Fruit fly (Drosophila melanogaster): ENCODE results near the gene knrl.

Gene knrl

DNA sequence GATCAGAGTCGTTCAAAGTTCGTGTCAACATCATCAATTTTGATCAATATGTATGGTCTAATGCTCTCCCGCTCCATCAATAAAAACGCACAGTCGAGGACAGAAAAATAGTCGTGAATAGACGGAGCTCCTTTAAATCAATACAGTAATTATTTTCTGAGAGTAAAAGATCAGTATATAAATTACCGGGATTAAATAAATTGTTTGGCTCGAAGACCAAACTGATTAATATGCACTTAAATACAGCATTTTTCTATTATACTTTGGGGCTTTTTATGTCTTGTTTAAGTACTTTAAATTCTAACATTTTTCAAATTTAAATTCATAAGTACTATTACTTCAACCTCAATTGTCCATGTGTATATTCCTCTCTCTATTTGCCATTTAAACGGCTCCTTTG is 14.0 kb upstream of the knrl start (continued):
- TF ChIP-seq CG7745 (tag; optimal IDR thresholded peaks at IDR 0.05) = no peak
- no peak for TF ChIP-seq CG1024 (GFP tag; IDR thresholded peaks at IDR 0.05)
- no peak for TF ChIP-seq CG14050 (GFP tag; IDR thresholded peaks at IDR 0.05)
- no peak for TF ChIP-seq Sry-δ (GFP tag; optimal IDR thresholded peaks at IDR 0.05)
- no peak for TF ChIP-seq CG3407 (GFP tag; optimal IDR thresholded peaks at IDR 0.05)
- no peak for TF ChIP-seq Neu2 (GFP tag; optimal IDR thresholded peaks at IDR 0.05; ENCODE audit: borderline replicate concordance)
- TF ChIP-seq CG2116 (GFP tag; optimal IDR thresholded peaks at IDR 0.05) = peak; percentile 19
- TF ChIP-seq ssp (GFP tag; IDR thresholded peaks at IDR 0.05) = no peak
- peak; percentile 44 for TF ChIP-seq CG30403 (GFP tag; optimal IDR thresholded peaks at IDR 0.05)
- TF ChIP-seq NFAT (GFP tag; IDR thresholded peaks at IDR 0.05) = no peak
- TF ChIP-seq CG1529 (GFP tag; optimal IDR thresholded peaks at IDR 0.05) = peak; percentile 38
- TF ChIP-seq Lim3 (GFP tag; IDR thresholded peaks at IDR 0.05) = no peak
- no peak for TF ChIP-seq CG8478 (optimal IDR thresholded peaks at IDR 0.05)
- TF ChIP-seq crol (GFP tag; IDR thresholded peaks at IDR 0.05) = no peak
- peak; percentile 25 for TF ChIP-seq Blimp-1 (GFP tag; optimal IDR thresholded peaks at IDR 0.05)
- TF ChIP-seq Dip3 (GFP tag; optimal IDR thresholded peaks at IDR 0.05) = no peak
- no peak for TF ChIP-seq BEAF-32 (GFP tag; optimal IDR thresholded peaks at IDR 0.05)
- peak; percentile 62 for TF ChIP-seq bcd (GFP tag; optimal IDR thresholded peaks at IDR 0.05)
- no peak for TF ChIP-seq TFAM (GFP tag; optimal IDR thresholded peaks at IDR 0.05)
- TF ChIP-seq Max (GFP tag; optimal IDR thresholded peaks at IDR 0.05) = peak; percentile 9
- TF ChIP-seq wor (GFP tag; IDR thresholded peaks at IDR 0.05) = no peak
- no peak for TF ChIP-seq CG6272 (GFP tag; IDR thresholded peaks at IDR 0.05)
- no peak for TF ChIP-seq stwl (tag; optimal IDR thresholded peaks at IDR 0.05)
- TF ChIP-seq pros (GFP tag; optimal IDR thresholded peaks at IDR 0.05) = no peak
- no peak for TF ChIP-seq CG11085 (GFP tag; IDR thresholded peaks at IDR 0.05)
- TF ChIP-seq vnd (GFP tag; IDR thresholded peaks at IDR 0.05; ENCODE audit: partially characterized antibody) = no peak
- TF ChIP-seq Hr78 (GFP tag; optimal IDR thresholded peaks at IDR 0.05) = peak in 1 of 2 experiments; percentile 16
- TF ChIP-seq schlank (tag; optimal IDR thresholded peaks at IDR 0.05) = no peak
- no peak for TF ChIP-seq CG11093 (GFP tag; IDR thresholded peaks at IDR 0.05)
- no peak for TF ChIP-seq pfk (GFP tag; optimal IDR thresholded peaks at IDR 0.05)
- TF ChIP-seq sqz (GFP tag; optimal IDR thresholded peaks at IDR 0.05) = no peak
- TF ChIP-seq CG3726 (GFP tag; IDR thresholded peaks at IDR 0.05) = no peak
- TF ChIP-seq br (optimal IDR thresholded peaks at IDR 0.05) = no peak
- TF ChIP-seq vvl (GFP tag; IDR thresholded peaks at IDR 0.05) = peak; percentile 35; the same call in 1 of the 2 replicates
- TF ChIP-seq wdn (GFP tag; IDR thresholded peaks at IDR 0.05) = no peak
- peak; percentile 39 for TF ChIP-seq org-1 (GFP tag; optimal IDR thresholded peaks at IDR 0.05)
- TF ChIP-seq mam (GFP tag; optimal IDR thresholded peaks at IDR 0.05) = peak; percentile 20
- no peak for TF ChIP-seq CG15011 (GFP tag; optimal IDR thresholded peaks at IDR 0.05)
- peak; percentile 77 for TF ChIP-seq phol (tag; optimal IDR thresholded peaks at IDR 0.05)
- peak; percentile 58 for TF ChIP-seq D19A (tag; optimal IDR thresholded peaks at IDR 0.05)
- TF ChIP-seq rib (GFP tag; IDR thresholded peaks at IDR 0.05) = no peak
- TF ChIP-seq CG17829 (tag; optimal IDR thresholded peaks at IDR 0.05) = peak; percentile 75
- no peak for TF ChIP-seq Kr (GFP tag; optimal IDR thresholded peaks at IDR 0.05)
- TF ChIP-seq HHEX (GFP tag; optimal IDR thresholded peaks at IDR 0.05) = peak; percentile 34
- no peak for TF ChIP-seq GATAe (GFP tag; conservative IDR thresholded peaks at IDR 0.05)
- no peak for TF ChIP-seq CG15514 (GFP tag; optimal IDR thresholded peaks at IDR 0.05)
- no peak for TF ChIP-seq luna (GFP tag; optimal IDR thresholded peaks at IDR 0.05)
- TF ChIP-seq row (GFP tag; IDR thresholded peaks at IDR 0.05) = peak; percentile 78
- no peak for TF ChIP-seq CG43689 (GFP tag; IDR thresholded peaks at IDR 0.05)
- TF ChIP-seq HmgZ (tag; optimal IDR thresholded peaks at IDR 0.05) = no peak
- TF ChIP-seq Scr (GFP tag; IDR thresholded peaks at IDR 0.05; ENCODE audit: partially characterized antibody) = no peak
- no peak for TF ChIP-seq Nf-YA (GFP tag; IDR thresholded peaks at IDR 0.05)
- no peak for TF ChIP-seq Mad (GFP tag; optimal IDR thresholded peaks at IDR 0.05)

All from whole organism, embryonic.